Fruit fly (Drosophila melanogaster) whole organism, embryonic: ENCODE measurements around the gene Cralbp.

Source experiments
- CG10209 ChIP-seq: fragments of 200-800 bp; sonication (Bioruptor generic); optimal IDR thresholded peaks from 3 replicates; lab custom pipeline; 2017; ENCODE audit warnings: missing biosample characterization, mild to moderate bottlenecking, missing genetic modification characterization, missing genetic modification reagents
- CG10979 ChIP-seq: fragments of 200-800 bp; sonication (Bioruptor generic); optimal IDR thresholded peaks from 2 replicates; lab custom pipeline; 2018; ENCODE audit warnings: missing biosample characterization, mild to moderate bottlenecking, missing genetic modification characterization, moderate library complexity
- CG11695 ChIP-seq: fragments of 200-800 bp; sonication (Bioruptor generic); IDR thresholded peaks from 3 replicates; pipeline ENCODE4 v1.3.6; 2022; ENCODE audit warnings: missing biosample characterization, missing genetic modification characterization
- CG12391 ChIP-seq: fragments of 200-800 bp; sonication (Bioruptor generic); optimal IDR thresholded peaks from 3 replicates; lab custom pipeline; 2018; ENCODE audit warnings: missing biosample characterization, mild to moderate bottlenecking, missing genetic modification characterization, moderate library complexity
- CG12659 ChIP-seq: fragments of 200-800 bp; sonication (Bioruptor generic); optimal IDR thresholded peaks from 3 replicates; lab custom pipeline; 2017; ENCODE audit warnings: mild to moderate bottlenecking, missing biosample characterization, missing genetic modification reagents, missing genetic modification characterization
- CG13624 ChIP-seq: fragments of 200-800 bp; sonication (Bioruptor generic); optimal IDR thresholded peaks from 2 replicates; lab custom pipeline; 2016; ENCODE audit warnings: missing biosample characterization, missing genetic modification characterization
- CG14710 ChIP-seq: fragments of 200-800 bp; sonication (Bioruptor generic); optimal IDR thresholded peaks from 3 replicates; lab custom pipeline; 2019; ENCODE audit warnings: missing biosample characterization, mild to moderate bottlenecking, missing genetic modification characterization, moderate library complexity
- CG16813 ChIP-seq: fragments of 200-800 bp; sonication (Bioruptor generic); IDR thresholded peaks from 3 replicates; pipeline ENCODE4 v1.3.6; 2022; ENCODE audit warnings: missing biosample characterization, missing genetic modification characterization; ENCODE audit not compliant: partially characterized antibody
- CG18262 ChIP-seq: fragments of 200-800 bp; optimal IDR thresholded peaks from 3 replicates; lab custom pipeline; 2019; ENCODE audit warnings: missing biosample characterization, mild to moderate bottlenecking, missing genetic modification characterization, moderate library complexity
- CG2712 ChIP-seq: fragments of 200-800 bp; optimal IDR thresholded peaks from 3 replicates; lab custom pipeline; 2019; ENCODE audit warnings: missing biosample characterization, mild to moderate bottlenecking, missing genetic modification characterization, moderate library complexity
- CG2875 ChIP-seq: fragments of 200-800 bp; sonication (Bioruptor generic); optimal IDR thresholded peaks from 2 replicates; lab custom pipeline; 2017; ENCODE audit warnings: missing biosample characterization, mild to moderate bottlenecking, missing genetic modification characterization, missing genetic modification reagents
- CG31441 ChIP-seq: fragments of 200-800 bp; sonication (Bioruptor generic); IDR thresholded peaks from 2 replicates; pipeline ENCODE4 v1.3.6; 2022; ENCODE audit warnings: missing biosample characterization, missing genetic modification characterization
- CG3281 ChIP-seq: fragments of 200-800 bp; sonication (Bioruptor generic); optimal IDR thresholded peaks from 3 replicates; lab custom pipeline; 2017; ENCODE audit warnings: missing biosample characterization, mild to moderate bottlenecking, missing genetic modification characterization
- CG6854 ChIP-seq: fragments of 200-800 bp; sonication (Bioruptor generic); optimal IDR thresholded peaks from 3 replicates; lab custom pipeline; 2017; ENCODE audit warnings: missing biosample characterization, mild to moderate bottlenecking, missing genetic modification characterization
- CG7556 ChIP-seq: fragments of 200-800 bp; sonication (Bioruptor generic); optimal IDR thresholded peaks from 2 replicates; lab custom pipeline; 2017; ENCODE audit warnings: missing biosample characterization, mild to moderate bottlenecking, missing genetic modification characterization
- CG7839 ChIP-seq: fragments of 200-800 bp; sonication (Bioruptor generic); optimal IDR thresholded peaks from 3 replicates; lab custom pipeline; 2018; ENCODE audit warnings: missing biosample characterization, mild to moderate bottlenecking, missing genetic modification characterization, moderate library complexity
- CG8924 ChIP-seq: fragments of 200-800 bp; optimal IDR thresholded peaks from 3 replicates; lab custom pipeline; 2019; ENCODE audit warnings: missing biosample characterization, mild to moderate bottlenecking, missing genetic modification characterization, moderate library complexity
- CG9727 ChIP-seq: fragments of 200-800 bp; sonication (Bioruptor generic); optimal IDR thresholded peaks from 3 replicates; lab custom pipeline; 2017; ENCODE audit warnings: missing biosample characterization, mild to moderate bottlenecking, missing genetic modification characterization
- CG9932 ChIP-seq: fragments of 200-800 bp; sonication (Bioruptor generic); IDR thresholded peaks from 2 replicates; pipeline ENCODE4 v1.3.6; 2022; ENCODE audit warnings: missing biosample characterization, missing genetic modification characterization
- Chrac-16 ChIP-seq: fragments of 200-800 bp; sonication (Bioruptor generic); optimal IDR thresholded peaks from 3 replicates; lab custom pipeline; 2016; ENCODE audit warnings: missing biosample characterization, missing genetic modification characterization
- CoRest ChIP-seq: fragments of 200-800 bp; sonication (Bioruptor generic); optimal IDR thresholded peaks from 3 replicates; lab custom pipeline; 2018; ENCODE audit warnings: missing biosample characterization, mild to moderate bottlenecking, missing genetic modification characterization, moderate library complexity
- CrebB ChIP-seq: fragments of 200-800 bp; sonication (Bioruptor generic); optimal IDR thresholded peaks from 3 replicates; lab custom pipeline; 2018; ENCODE audit warnings: missing biosample characterization, mild to moderate bottlenecking, missing genetic modification characterization
- Eip74EF ChIP-seq, 2 experiments: fragments of 200-800 bp in 1 of 2; fragments of >200 bp in 1 of 2; sonication (Bioruptor generic) in 1 of 2; optimal IDR thresholded peaks; 2 replicates each; lab custom pipeline; 2017 to 2019; ENCODE audit warnings: missing biosample characterization in 2 of 2, missing genetic modification characterization in 2 of 2, mild to moderate bottlenecking in 1 of 2, moderate library complexity in 1 of 2
- Meics ChIP-seq: fragments of 200-800 bp; sonication (Bioruptor generic); optimal IDR thresholded peaks from 2 replicates; lab custom pipeline; 2017; ENCODE audit warnings: missing biosample characterization, mild to moderate bottlenecking, missing genetic modification characterization
- NC2α ChIP-seq: fragments of 200-800 bp; sonication (Bioruptor generic); optimal IDR thresholded peaks from 2 replicates; lab custom pipeline; 2016; ENCODE audit warnings: missing biosample characterization, missing genetic modification characterization
- Sox102F ChIP-seq: fragments of 200-800 bp; sonication (Bioruptor generic); optimal IDR thresholded peaks from 2 replicates; lab custom pipeline; 2018; ENCODE audit warnings: missing biosample characterization, mild to moderate bottlenecking, missing genetic modification characterization, moderate library complexity
- Ssrp ChIP-seq: fragments of 200-800 bp; sonication (Bioruptor generic); optimal IDR thresholded peaks from 2 replicates; lab custom pipeline; 2018; ENCODE audit warnings: missing biosample characterization, mild to moderate bottlenecking, missing genetic modification characterization, moderate library complexity
- Xrp1 ChIP-seq: fragments of 200-800 bp; sonication (Bioruptor generic); IDR thresholded peaks from 2 replicates; pipeline ENCODE4 v1.3.6; 2022; ENCODE audit warnings: missing biosample characterization, missing genetic modification characterization
- bcd ChIP-seq: fragments of 200-800 bp; sonication (Bioruptor generic); optimal IDR thresholded peaks from 2 replicates; lab custom pipeline; 2017; ENCODE audit warnings: missing biosample characterization, mild to moderate bottlenecking, missing genetic modification characterization
- bsh ChIP-seq, 2 experiments: fragments of 200-800 bp; sonication (Bioruptor generic); optimal IDR thresholded peaks; 2 replicates each; lab custom pipeline; 2017 to 2018; ENCODE audit warnings: mild to moderate bottlenecking in 2 of 2, missing biosample characterization in 2 of 2, missing genetic modification characterization in 2 of 2, moderate library complexity in 1 of 2
- btn ChIP-seq: fragments of 200-800 bp; sonication (Bioruptor generic); optimal IDR thresholded peaks from 2 replicates; lab custom pipeline; 2016; ENCODE audit warnings: missing biosample characterization, missing genetic modification characterization
- cg ChIP-seq: fragments of 200-800 bp; sonication (Bioruptor generic); optimal IDR thresholded peaks from 3 replicates; lab custom pipeline; 2019; ENCODE audit warnings: missing biosample characterization, mild to moderate bottlenecking, missing genetic modification characterization, moderate library complexity
- chinmo ChIP-seq: fragments of 200-800 bp; sonication (Bioruptor generic); IDR thresholded peaks from 4 replicates; pipeline ENCODE4 v1.3.6; 2022; ENCODE audit warnings: missing biosample characterization, missing genetic modification characterization; ENCODE audit not compliant: partially characterized antibody
- crc ChIP-seq: fragments of 200-800 bp; sonication (Bioruptor generic); optimal IDR thresholded peaks from 2 replicates; lab custom pipeline; 2016; ENCODE audit warnings: missing biosample characterization, missing genetic modification characterization
- dmrt11E ChIP-seq: fragments of 200-800 bp; sonication (Bioruptor generic); optimal IDR thresholded peaks from 3 replicates; lab custom pipeline; 2018; ENCODE audit warnings: missing biosample characterization, mild to moderate bottlenecking, missing genetic modification characterization, moderate library complexity
- ham ChIP-seq: fragments of 200-800 bp; sonication (Bioruptor generic); IDR thresholded peaks from 2 replicates; pipeline ENCODE4 v1.3.6; 2022; ENCODE audit warnings: missing biosample characterization, missing genetic modification characterization
- insv ChIP-seq, 2 experiments: fragments of 200-800 bp; sonication (Bioruptor generic); optimal IDR thresholded peaks; 3 replicates each; lab custom pipeline; 2016 to 2018; ENCODE audit warnings: missing biosample characterization in 2 of 2, missing genetic modification characterization in 2 of 2
- knrl ChIP-seq: fragments of 200-800 bp; sonication (Bioruptor generic); IDR thresholded peaks from 3 replicates; pipeline ENCODE4 v1.3.6; 2022; ENCODE audit warnings: missing biosample characterization, missing genetic modification characterization; ENCODE audit not compliant: partially characterized antibody
- nom ChIP-seq: fragments of 200-800 bp; sonication (Bioruptor generic); optimal IDR thresholded peaks from 2 replicates; lab custom pipeline; 2017; ENCODE audit warnings: missing biosample characterization, missing genetic modification characterization, mild to moderate bottlenecking, moderate library complexity, missing genetic modification reagents
- org-1 ChIP-seq: fragments of 200-800 bp; sonication (Bioruptor generic); optimal IDR thresholded peaks from 2 replicates; lab custom pipeline; 2017; ENCODE audit warnings: missing biosample characterization, missing genetic modification characterization
- peb ChIP-seq: fragments of 200-800 bp; sonication (Bioruptor generic); IDR thresholded peaks from 2 replicates; pipeline ENCODE4 v1.3.6; 2022; ENCODE audit warnings: missing biosample characterization, missing genetic modification characterization
- phol ChIP-seq: fragments of 200-800 bp; sonication (Bioruptor generic); optimal IDR thresholded peaks from 3 replicates; lab custom pipeline; 2018; ENCODE audit warnings: missing biosample characterization, mild to moderate bottlenecking, missing genetic modification characterization, moderate library complexity
- schlank ChIP-seq: fragments of 200-800 bp; sonication (Bioruptor generic); optimal IDR thresholded peaks from 2 replicates; lab custom pipeline; 2018; ENCODE audit warnings: missing biosample characterization, mild to moderate bottlenecking, missing genetic modification characterization
- scrt ChIP-seq: fragments of 200-800 bp; sonication (Bioruptor generic); optimal IDR thresholded peaks from 2 replicates; lab custom pipeline; 2018; ENCODE audit warnings: missing biosample characterization, mild to moderate bottlenecking, missing genetic modification characterization, moderate library complexity
- sens ChIP-seq: fragments of 200-800 bp; sonication (Bioruptor generic); peaks from one replicate; lab custom pipeline; 2016; ENCODE audit warnings: missing biosample characterization, missing genetic modification characterization
- sisA ChIP-seq: fragments of 200-800 bp; sonication (Bioruptor generic); IDR thresholded peaks from 2 replicates; pipeline ENCODE4 v1.3.6; 2022; ENCODE audit warnings: missing biosample characterization, missing genetic modification characterization
- sr ChIP-seq: fragments of 200-800 bp; sonication (Bioruptor generic); IDR thresholded peaks from 3 replicates; pipeline ENCODE4 v1.3.6; 2022; ENCODE audit warnings: missing biosample characterization, missing genetic modification characterization
- toy ChIP-seq: fragments of 200-800 bp; sonication (Bioruptor generic); IDR thresholded peaks from 2 replicates; pipeline ENCODE4 v1.3.6; 2022; ENCODE audit warnings: missing biosample characterization, missing genetic modification characterization
- unc-4 ChIP-seq: fragments of 200-800 bp; sonication (Bioruptor generic); IDR thresholded peaks from 2 replicates; pipeline ENCODE4 v1.3.6; 2022; ENCODE audit warnings: missing biosample characterization, missing genetic modification characterization; ENCODE audit not compliant: partially characterized antibody

The Cralbp gene

dm6 chr3L:5809201-5809584 is 22.7 kb upstream of the Cralbp start:
- TF ChIP-seq Meics (GFP tag; lab: Kevin White, UChicago) = peak; percentile 18
- peak; percentile 39 for TF ChIP-seq CG9727 (GFP tag; lab: Kevin White, UChicago)
- TF ChIP-seq CG2875 (GFP tag; lab: Kevin White, UChicago) = peak; percentile 0
- TF ChIP-seq schlank = no peak
- peak in 1 of 2 experiments; percentile 27 for TF ChIP-seq Eip74EF (GFP tag; optimal IDR thresholded peaks at IDR 0.05; lab: Kevin White, UChicago)
- no peak for TF ChIP-seq CrebB (tag; lab: Kevin White, UChicago)
- peak; percentile 22; the same call in 1 of the 2 replicates for TF ChIP-seq Xrp1 (GFP tag; lab: Robert Waterston, UW)
- peak; percentile 17 for TF ChIP-seq bcd
- TF ChIP-seq CG7556 = peak; percentile 53
- TF ChIP-seq unc-4 = no peak
- no peak for TF ChIP-seq peb (GFP tag; lab: Robert Waterston, UW)
- TF ChIP-seq CoRest = peak; percentile 41
- 0 out of 2 replicates have a peak, but pooled peaks have one; percentile 22 for TF ChIP-seq sisA (GFP tag; lab: Robert Waterston, UW)
- peak; percentile 36 for TF ChIP-seq phol (tag; lab: Kevin White, UChicago)
- no peak for TF ChIP-seq nom (GFP tag; lab: Kevin White, UChicago)
- peak; percentile 74 for TF ChIP-seq CG18262 (tag; lab: Kevin White, UChicago)
- TF ChIP-seq CG2712 = peak; percentile 49
- TF ChIP-seq CG16813 = no peak
- peak; percentile 16 for TF ChIP-seq org-1 (GFP tag; lab: Kevin White, UChicago)
- TF ChIP-seq CG11695 (GFP tag; lab: Robert Waterston, UW) = 0 out of 3 replicates have a peak, but pooled peaks have one; percentile 21
- no peak for TF ChIP-seq knrl (GFP tag; lab: Robert Waterston, UW)
- TF ChIP-seq CG14710 (tag; lab: Kevin White, UChicago) = peak; percentile 38
- no peak for TF ChIP-seq toy (GFP tag; lab: Robert Waterston, UW)
- peak; percentile 4 for TF ChIP-seq CG10209 (GFP tag; lab: Kevin White, UChicago)
- 0 out of 2 replicates have a peak, but pooled peaks have one; percentile 12 for TF ChIP-seq CG9932 (GFP tag; lab: Robert Waterston, UW)
- TF ChIP-seq CG3281 (GFP tag; lab: Kevin White, UChicago) = no peak
- TF ChIP-seq CG7839 (tag; lab: Kevin White, UChicago) = peak; percentile 20
- TF ChIP-seq CG12391 = peak; percentile 29
- no peak for TF ChIP-seq chinmo (GFP tag; lab: Robert Waterston, UW)
- no peak for TF ChIP-seq btn (GFP tag; lab: Kevin White, UChicago)
- no peak for TF ChIP-seq NC2α (GFP tag; lab: Kevin White, UChicago)
- peak; percentile 61; the same call in 1 of the 2 replicates for TF ChIP-seq CG31441 (GFP tag; lab: Robert Waterston, UW)
- no peak for TF ChIP-seq Chrac-16 (GFP tag; lab: Kevin White, UChicago)
- TF ChIP-seq sens (GFP tag; lab: Kevin White, UChicago) = peak; percentile 57
- peak; percentile 25 for TF ChIP-seq CG6854 (GFP tag; lab: Kevin White, UChicago)
- TF ChIP-seq CG13624 = no peak
- TF ChIP-seq scrt (GFP tag; lab: Kevin White, UChicago) = no peak
- peak; percentile 35 for TF ChIP-seq dmrt11E
- no peak for TF ChIP-seq sr
- no peak for TF ChIP-seq crc (GFP tag; lab: Kevin White, UChicago)
- peak; percentile 38 for TF ChIP-seq CG10979 (tag; lab: Kevin White, UChicago)
- peak; percentile 24 for TF ChIP-seq Ssrp
- TF ChIP-seq CG12659 = peak; percentile 3
- no peak for TF ChIP-seq insv (GFP tag; optimal IDR thresholded peaks at IDR 0.05; lab: Kevin White, UChicago)
- peak; percentile 45 for TF ChIP-seq Sox102F (GFP tag; lab: Kevin White, UChicago)
- TF ChIP-seq CG8924 (tag; lab: Kevin White, UChicago) = peak; percentile 4
- no peak for TF ChIP-seq ham (GFP tag; lab: Robert Waterston, UW)
- no peak for TF ChIP-seq cg (GFP tag; lab: Kevin White, UChicago)
- TF ChIP-seq bsh (GFP tag; optimal IDR thresholded peaks at IDR 0.05; lab: Kevin White, UChicago) = peak in 1 of 2 experiments; percentile 29
